Worm (Caenorhabditis elegans) whole organism, L2 larva: ENCODE measurements around the gene F46E10.18.

Experiments used
- C34F6.9 ChIP-seq: fragments of 150-350 bp; optimal IDR thresholded peaks from 2 replicates; lab custom pipeline; 2014; ENCODE audit warnings: missing biosample characterization, missing genetic modification characterization
- F13H6.1 ChIP-seq: sonication (generic microtip); optimal IDR thresholded peaks from 2 replicates; lab custom pipeline; 2016; ENCODE audit warnings: missing genetic modification characterization, missing compliant biosample characterization
- Y55F3AM.14 ChIP-seq: fragments of 200-800 bp; sonication (Bioruptor generic); optimal IDR thresholded peaks from 2 replicates; lab custom pipeline; 2018; ENCODE audit warnings: mild to moderate bottlenecking, missing genetic modification characterization, missing compliant biosample characterization
- ZK546.5 ChIP-seq: sonication (generic microtip); optimal IDR thresholded peaks from 2 replicates; lab custom pipeline; 2017; ENCODE audit warnings: missing biosample characterization, missing genetic modification characterization
- alr-1 ChIP-seq: fragments of 150-350 bp; optimal IDR thresholded peaks from 2 replicates; lab custom pipeline; 2014; ENCODE audit warnings: missing biosample characterization, missing genetic modification characterization
- ama-1 ChIP-seq: fragments of 150-350 bp; optimal IDR thresholded peaks from 2 replicates; lab custom pipeline; 2018; ENCODE audit warnings: inconsistent platforms
- blmp-1 ChIP-seq: sonication (generic microtip); optimal IDR thresholded peaks from 2 replicates; lab custom pipeline; 2017; ENCODE audit warnings: missing genetic modification characterization, mild to moderate bottlenecking, missing compliant biosample characterization, antibody characterized with exemption, moderate library complexity; ENCODE audit not compliant: insufficient read depth
- ceh-16 ChIP-seq: fragments of 150-350 bp; optimal IDR thresholded peaks from 2 replicates; lab custom pipeline; 2014; ENCODE audit warnings: missing biosample characterization, missing genetic modification characterization
- ceh-82 ChIP-seq: fragments of 150-350 bp; optimal IDR thresholded peaks from 2 replicates; lab custom pipeline; 2014; ENCODE audit warnings: missing biosample characterization, missing genetic modification characterization
- crh-2 ChIP-seq: sonication (generic microtip); optimal IDR thresholded peaks from 2 replicates; lab custom pipeline; 2017; ENCODE audit warnings: missing biosample characterization, missing genetic modification characterization
- dmd-4 ChIP-seq: sonication (generic microtip); optimal IDR thresholded peaks from 2 replicates; lab custom pipeline; 2017; ENCODE audit warnings: missing biosample characterization, missing genetic modification characterization
- egl-27 ChIP-seq: sonication (generic microtip); optimal IDR thresholded peaks from 3 replicates; lab custom pipeline; 2017; ENCODE audit warnings: missing biosample characterization, missing genetic modification reagents, missing genetic modification characterization
- elt-1 ChIP-seq: fragments of 150-350 bp; optimal IDR thresholded peaks from 2 replicates; lab custom pipeline; 2014; ENCODE audit warnings: missing biosample characterization, missing genetic modification characterization
- elt-3 ChIP-seq: sonication (generic microtip); optimal IDR thresholded peaks from 2 replicates; lab custom pipeline; 2017; ENCODE audit warnings: missing biosample characterization, missing genetic modification characterization
- fos-1 ChIP-seq: fragments of 150-350 bp; optimal IDR thresholded peaks from 2 replicates; lab custom pipeline; 2014; ENCODE audit warnings: missing biosample characterization, missing genetic modification characterization
- gmeb-1 ChIP-seq: fragments of 150-350 bp; optimal IDR thresholded peaks from 2 replicates; lab custom pipeline; 2014; ENCODE audit warnings: missing biosample characterization, missing genetic modification characterization
- lin-11 ChIP-seq: fragments of 150-350 bp; sonication (generic microtip); optimal IDR thresholded peaks from 2 replicates; lab custom pipeline; 2014; ENCODE audit warnings: missing biosample characterization, missing genetic modification characterization, inconsistent platforms, mixed read lengths
- lin-13 ChIP-seq: fragments of 150-350 bp; optimal IDR thresholded peaks from 2 replicates; lab custom pipeline; 2014; ENCODE audit warnings: missing biosample characterization, missing genetic modification reagents, missing genetic modification characterization
- lin-39 ChIP-seq: fragments of 150-350 bp; optimal IDR thresholded peaks from 2 replicates; lab custom pipeline; 2014; ENCODE audit warnings: missing biosample characterization, missing genetic modification reagents, missing genetic modification characterization
- lsy-2 ChIP-seq, 2 experiments: fragments of 150-350 bp in 1 of 2; sonication (generic microtip) in 1 of 2; optimal IDR thresholded peaks; 2 replicates each; lab custom pipeline; 2014 to 2017; ENCODE audit warnings: missing biosample characterization in 2 of 2, missing genetic modification characterization in 2 of 2
- mab-5 ChIP-seq: fragments of 150-350 bp; optimal IDR thresholded peaks from 2 replicates; lab custom pipeline; 2014; ENCODE audit warnings: missing biosample characterization, missing genetic modification characterization
- mbf-1 ChIP-seq: sonication (generic microtip); optimal IDR thresholded peaks from 2 replicates; lab custom pipeline; 2017; ENCODE audit warnings: missing biosample characterization, missing genetic modification characterization
- mdl-1 ChIP-seq, 2 experiments: fragments of 150-350 bp in 1 of 2; sonication (generic microtip) in 1 of 2; optimal IDR thresholded peaks; 2 replicates each; lab custom pipeline; 2017; ENCODE audit warnings: missing biosample characterization in 2 of 2, missing genetic modification characterization in 2 of 2
- nhr-10 ChIP-seq: sonication (generic microtip); optimal IDR thresholded peaks from 2 replicates; lab custom pipeline; 2017; ENCODE audit warnings: missing biosample characterization, missing genetic modification characterization
- nhr-11 ChIP-seq: fragments of 150-350 bp; optimal IDR thresholded peaks from 2 replicates; lab custom pipeline; 2014; ENCODE audit warnings: missing biosample characterization, missing genetic modification characterization
- nhr-12 ChIP-seq: fragments of 150-350 bp; optimal IDR thresholded peaks from 2 replicates; lab custom pipeline; 2014; ENCODE audit warnings: missing biosample characterization, missing genetic modification characterization
- nhr-129 ChIP-seq: fragments of 150-350 bp; optimal IDR thresholded peaks from 2 replicates; lab custom pipeline; 2014; ENCODE audit warnings: missing biosample characterization, missing genetic modification characterization
- nhr-21 ChIP-seq: fragments of 150-350 bp; optimal IDR thresholded peaks from 2 replicates; lab custom pipeline; 2014; ENCODE audit warnings: missing biosample characterization, missing genetic modification characterization
- nhr-23 ChIP-seq: fragments of 150-350 bp; optimal IDR thresholded peaks from 2 replicates; lab custom pipeline; 2014; ENCODE audit warnings: missing biosample characterization, missing genetic modification reagents, missing genetic modification characterization
- nhr-237 ChIP-seq: fragments of 150-350 bp; optimal IDR thresholded peaks from 2 replicates; lab custom pipeline; 2014; ENCODE audit warnings: missing biosample characterization, missing genetic modification characterization
- nhr-25 ChIP-seq: fragments of 150-350 bp; sonication (generic microtip); optimal IDR thresholded peaks from 3 replicates; lab custom pipeline; 2014; ENCODE audit warnings: missing biosample characterization, missing genetic modification characterization
- nhr-6 ChIP-seq: fragments of 150-350 bp; optimal IDR thresholded peaks from 2 replicates; lab custom pipeline; 2014; ENCODE audit warnings: missing biosample characterization, missing genetic modification characterization
- nhr-77 ChIP-seq: fragments of 150-350 bp; optimal IDR thresholded peaks from 2 replicates; lab custom pipeline; 2014; ENCODE audit warnings: missing biosample characterization, missing genetic modification characterization
- peb-1 ChIP-seq: fragments of 150-350 bp; optimal IDR thresholded peaks from 2 replicates; lab custom pipeline; 2014; ENCODE audit warnings: missing biosample characterization, missing genetic modification characterization
- sem-4 ChIP-seq: fragments of 150-350 bp; optimal IDR thresholded peaks from 2 replicates; lab custom pipeline; 2014; ENCODE audit warnings: missing biosample characterization, missing genetic modification reagents, missing genetic modification characterization
- skn-1 ChIP-seq: sonication (generic microtip); optimal IDR thresholded peaks from 2 replicates; lab custom pipeline; 2017; ENCODE audit warnings: missing biosample characterization, missing genetic modification characterization
- sma-3 ChIP-seq: sonication (generic microtip); optimal IDR thresholded peaks from 2 replicates; lab custom pipeline; 2016; ENCODE audit warnings: missing genetic modification reagents, missing genetic modification characterization, missing compliant biosample characterization
- sma-9 ChIP-seq, 2 experiments: fragments of 150-350 bp in 1 of 2; sonication (generic microtip) in 1 of 2; optimal IDR thresholded peaks; 2 replicates each; lab custom pipeline; 2014 to 2016; ENCODE audit warnings: missing genetic modification characterization in 2 of 2, mild to moderate bottlenecking in 1 of 2, missing biosample characterization in 1 of 2, missing compliant biosample characterization in 1 of 2, missing genetic modification reagents in 1 of 2, moderate library complexity in 1 of 2
- unc-39 ChIP-seq: fragments of 150-350 bp; optimal IDR thresholded peaks from 2 replicates; lab custom pipeline; 2014; ENCODE audit warnings: missing biosample characterization, missing genetic modification characterization
- unc-55 ChIP-seq: fragments of 150-350 bp; sonication (generic microtip); optimal IDR thresholded peaks from 3 replicates; lab custom pipeline; 2014; ENCODE audit warnings: missing biosample characterization, missing genetic modification reagents, missing genetic modification characterization
- unc-62 ChIP-seq: fragments of 150-350 bp; optimal IDR thresholded peaks from 2 replicates; lab custom pipeline; 2014; ENCODE audit warnings: missing biosample characterization, missing genetic modification reagents, missing genetic modification characterization
- zag-1 ChIP-seq: fragments of 150-350 bp; optimal IDR thresholded peaks from 2 replicates; lab custom pipeline; 2014; ENCODE audit warnings: missing biosample characterization, missing genetic modification characterization
- ztf-1 ChIP-seq: fragments of 200-800 bp; sonication (Bioruptor generic); conservative IDR thresholded peaks from 2 replicates; pipeline ENCODE4 v1.3.6; 2022; ENCODE audit warnings: missing genetic modification characterization, missing compliant biosample characterization
- ztf-11 ChIP-seq: sonication (generic microtip); optimal IDR thresholded peaks from 2 replicates; lab custom pipeline; 2017; ENCODE audit warnings: missing biosample characterization, missing genetic modification characterization
- ztf-4 ChIP-seq: fragments of 150-350 bp; optimal IDR thresholded peaks from 2 replicates; lab custom pipeline; 2014; ENCODE audit warnings: missing biosample characterization, missing genetic modification characterization

Gene F46E10.18

DNA sequence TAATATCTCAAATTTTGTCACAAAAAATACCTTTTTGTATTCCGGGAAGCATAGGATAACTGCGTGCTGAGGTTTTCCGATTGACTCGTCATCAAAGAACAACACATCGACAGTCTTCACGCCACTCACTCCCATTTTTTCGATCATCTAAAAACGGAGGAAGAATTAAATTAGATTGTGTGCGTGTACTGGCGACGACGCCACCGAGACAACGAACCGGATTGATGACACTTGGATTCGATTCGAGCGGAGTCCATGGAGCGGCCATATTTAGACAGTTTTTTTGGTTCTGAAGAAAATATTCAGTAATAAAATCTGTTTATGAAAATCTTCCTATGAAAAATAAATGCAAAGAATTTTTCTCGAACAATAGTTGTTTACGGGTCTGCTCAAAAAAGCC lies 9.7 kb upstream of the F46E10.18 start, which contains the start of gene ubh-1:
Gene ubh-1 (minus strand): TSS at position 289 of the 400 bp plus-strand sequence.
- TF ChIP-seq C34F6.9 (tag; lab: Kevin White, UChicago) (no peak), nhr-21 (no peak), skn-1 (tag; lab: Kevin White, UChicago) (no peak), F13H6.1 (no peak), egl-27 (tag; lab: Kevin White, UChicago) (no peak), nhr-6 (tag; lab: Kevin White, UChicago) (no peak), ama-1 (lab: Kevin White, UChicago) (no peak), blmp-1 (no peak), mab-5 (tag; lab: Kevin White, UChicago) (no peak), mbf-1 (tag; lab: Kevin White, UChicago) (no peak)
- TF ChIP-seq, all 48 proteins: peak for 0

DNA sequence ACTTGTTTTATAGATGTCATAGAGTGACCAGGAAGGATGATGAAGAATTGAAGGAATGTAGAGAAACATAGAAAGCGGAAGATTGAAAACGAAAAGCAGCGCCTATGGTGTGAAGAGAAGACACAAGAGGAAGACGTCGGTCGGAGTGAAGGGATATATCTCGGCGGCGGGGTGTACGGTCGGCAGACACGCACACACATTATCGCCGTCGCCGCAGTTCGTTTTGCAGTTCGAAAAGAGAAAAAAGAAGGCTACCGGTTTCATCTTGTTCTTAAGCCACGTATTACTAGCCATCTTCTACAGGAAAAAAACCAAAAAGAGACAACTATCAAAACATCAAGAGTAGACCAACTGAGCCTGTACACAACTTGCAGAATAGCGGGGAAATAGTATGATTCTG lies 7.5 kb upstream of the F46E10.18 start:
- TF ChIP-seq zag-1 (tag; lab: Kevin White, UChicago) (no peak), nhr-21 (peak; percentile 8), F13H6.1 (no peak), unc-55 (GFP tag; lab: Kevin White, UChicago) (no peak), nhr-129 (tag; lab: Kevin White, UChicago) (no peak), fos-1 (tag; lab: Kevin White, UChicago) (peak; percentile 7)

DNA sequence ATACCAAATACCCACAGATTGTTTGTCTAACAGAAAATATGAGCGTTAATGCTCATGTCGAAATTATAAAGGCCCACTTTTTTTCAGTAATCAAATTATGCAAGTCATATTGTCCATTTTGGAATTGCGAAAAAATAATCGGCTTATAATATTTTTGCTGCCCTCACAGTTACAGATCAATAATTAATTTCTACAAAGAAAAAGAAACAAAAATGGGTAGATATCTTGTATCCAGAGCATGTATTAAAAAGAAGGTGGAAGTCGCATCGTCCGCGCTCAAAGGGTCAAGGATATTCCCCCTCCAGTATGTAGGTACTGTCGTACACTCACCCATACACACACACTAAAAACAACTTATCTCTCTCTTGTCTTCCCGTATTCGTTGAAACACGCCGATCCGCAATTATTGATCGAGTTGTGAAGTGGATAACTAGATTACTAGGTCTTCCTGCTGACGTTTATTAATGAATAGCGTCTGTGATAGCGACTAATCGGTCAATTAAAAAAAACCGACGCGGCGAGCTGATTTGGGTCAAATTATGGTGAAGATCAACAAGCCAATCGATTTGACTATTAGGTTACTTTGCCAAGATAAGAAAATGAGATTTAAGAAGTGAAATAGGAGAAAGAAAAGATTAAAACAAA lies 6.9 kb upstream of the F46E10.18 start:
- no peak for TF ChIP-seq fos-1 (tag; lab: Kevin White, UChicago)
- peak; percentile 37 for TF ChIP-seq nhr-21
- TF ChIP-seq sma-9 (GFP tag; optimal IDR thresholded peaks at IDR 0.05; lab: Kevin White, UChicago), result peak; percentile 13
- no peak for TF ChIP-seq sma-9 (tag; optimal IDR thresholded peaks at IDR 0.05; lab: Kevin White, UChicago)

DNA sequence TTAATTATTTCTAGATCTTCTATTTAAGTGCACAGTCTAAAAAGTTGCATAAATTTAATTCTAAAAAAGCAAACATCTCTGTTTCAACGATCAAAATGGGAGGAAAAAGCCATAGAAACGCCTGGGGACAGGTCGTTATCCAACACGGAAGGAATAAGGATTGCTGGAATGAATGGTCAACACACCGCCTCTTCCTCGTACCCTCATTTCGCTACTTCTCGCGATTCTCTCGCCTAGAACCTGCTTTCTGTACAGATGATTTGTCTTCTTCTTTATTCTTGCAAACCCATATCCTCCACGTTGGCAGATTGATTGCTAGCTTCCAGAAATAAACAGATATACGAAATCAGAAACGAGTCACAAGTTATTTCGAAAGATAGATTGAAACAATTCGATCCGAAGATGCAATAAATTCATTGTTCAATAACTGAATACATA lies 5.9 kb upstream of the F46E10.18 start, which contains the start of gene dpy-11:
Gene dpy-11 (minus strand): TSS at position 354 of the 438 bp plus-strand sequence.
- no peak for TF ChIP-seq alr-1 (tag; lab: Kevin White, UChicago)
- peak; percentile 34 for TF ChIP-seq lin-13 (GFP tag; lab: Kevin White, UChicago)
- TF ChIP-seq lin-11 (tag; lab: Kevin White, UChicago), result no peak
- TF ChIP-seq ztf-11, result no peak
- TF ChIP-seq elt-3, result no peak
- peak; percentile 59 for TF ChIP-seq sma-3 (GFP tag; lab: Kevin White, UChicago)
- TF ChIP-seq ZK546.5 (tag; lab: Kevin White, UChicago), result no peak
- no peak for TF ChIP-seq C34F6.9 (tag; lab: Kevin White, UChicago)
- TF ChIP-seq nhr-6 (tag; lab: Kevin White, UChicago), result peak; percentile 43
- TF ChIP-seq unc-62 (GFP tag; lab: Kevin White, UChicago), result no peak
- TF ChIP-seq Y55F3AM.14 (GFP tag; lab: Kevin White, UChicago), result peak; percentile 43
- TF ChIP-seq ceh-82 (tag; lab: Kevin White, UChicago), result no peak
- no peak for TF ChIP-seq lin-39 (tag; lab: Kevin White, UChicago)
- no peak for TF ChIP-seq sem-4 (tag; lab: Kevin White, UChicago)
- TF ChIP-seq F13H6.1, result peak; percentile 17
- TF ChIP-seq peb-1 (tag; lab: Kevin White, UChicago), result no peak
- peak in 1 of 2 experiments; percentile 0 for TF ChIP-seq mdl-1 (tag; optimal IDR thresholded peaks at IDR 0.05; lab: Kevin White, UChicago)
- TF ChIP-seq crh-2 (tag; lab: Kevin White, UChicago), result peak; percentile 60
- no peak for TF ChIP-seq egl-27 (tag; lab: Kevin White, UChicago)
- peak; percentile 36 for TF ChIP-seq fos-1 (tag; lab: Kevin White, UChicago)
- no peak for TF ChIP-seq gmeb-1 (tag; lab: Kevin White, UChicago)
- TF ChIP-seq nhr-25 (tag; lab: Kevin White, UChicago), result peak; percentile 51
- TF ChIP-seq nhr-129 (tag; lab: Kevin White, UChicago), result peak; percentile 87
- TF ChIP-seq elt-1 (tag; lab: Kevin White, UChicago), result no peak
- no peak for TF ChIP-seq nhr-23 (tag; lab: Kevin White, UChicago)
- peak; percentile 59 for TF ChIP-seq nhr-21
- TF ChIP-seq nhr-237 (tag; lab: Kevin White, UChicago), result no peak
- no peak for TF ChIP-seq ceh-16
- peak; percentile 37 for TF ChIP-seq blmp-1
- TF ChIP-seq lsy-2 (tag; optimal IDR thresholded peaks at IDR 0.05; lab: Kevin White, UChicago), result peak in 1 of 2 experiments; percentile 51
- TF ChIP-seq skn-1 (tag; lab: Kevin White, UChicago), result no peak
- TF ChIP-seq unc-39, result no peak
- no peak for TF ChIP-seq dmd-4 (tag; lab: Kevin White, UChicago)
- no peak for TF ChIP-seq nhr-10 (tag; lab: Kevin White, UChicago)
- TF ChIP-seq ztf-4 (tag; lab: Kevin White, UChicago), result peak; percentile 64
- peak; percentile 14 for TF ChIP-seq sma-9 (GFP tag; optimal IDR thresholded peaks at IDR 0.05; lab: Kevin White, UChicago)
- TF ChIP-seq sma-9 (tag; optimal IDR thresholded peaks at IDR 0.05; lab: Kevin White, UChicago), result no peak
- TF ChIP-seq ztf-1 (GFP tag; lab: Robert Waterston, UW), result no peak
- TF ChIP-seq zag-1 (tag; lab: Kevin White, UChicago), result no peak
- no peak for TF ChIP-seq nhr-12 (tag; lab: Kevin White, UChicago)
- TF ChIP-seq nhr-77, result no peak
- peak; percentile 96 for TF ChIP-seq ama-1 (lab: Kevin White, UChicago)
- TF ChIP-seq nhr-11 (tag; lab: Kevin White, UChicago), result no peak
